Fruit fly (Drosophila melanogaster): Measurements from ENCODE around the gene pps.

pps gene

dm6 chr3R:12402935-12403334 is 10.7 kb upstream of the pps start (continued):
- TF ChIP-seq Rel (GFP tag; optimal IDR thresholded peaks at IDR 0.05) (peak; percentile 90), Rel (tag; optimal IDR thresholded peaks at IDR 0.05) (peak; percentile 93), Myc (optimal IDR thresholded peaks at IDR 0.05) (no peak), N (GFP tag; optimal IDR thresholded peaks at IDR 0.05) (no peak), h (GFP tag; optimal IDR thresholded peaks at IDR 0.05) (peak; percentile 99), jim (GFP tag; optimal IDR thresholded peaks at IDR 0.05) (no peak), Mio (GFP tag; optimal IDR thresholded peaks at IDR 0.05) (peak; percentile 59), dl (GFP tag; optimal IDR thresholded peaks at IDR 0.05; ENCODE audit: insufficient read depth in 1 of 2, partially characterized antibody in 2 of 2) (no peak), fru (GFP tag; optimal IDR thresholded peaks at IDR 0.05) (peak; percentile 94), pan (optimal IDR thresholded peaks at IDR 0.05) (no peak), br (GFP tag; optimal IDR thresholded peaks at IDR 0.05) (peak; percentile 95), tai (GFP tag; optimal IDR thresholded peaks at IDR 0.05) (no peak), rgr (GFP tag; optimal IDR thresholded peaks at IDR 0.05) (peak; percentile 97), HLH106 (tag; optimal IDR thresholded peaks at IDR 0.05) (peak; percentile 98), GATAd (GFP tag; optimal IDR thresholded peaks at IDR 0.05) (peak; percentile 36), Dfd (GFP tag; optimal IDR thresholded peaks at IDR 0.05) (no peak), ey (GFP tag; optimal IDR thresholded peaks at IDR 0.05) (peak; percentile 89), Hr78 (GFP tag; optimal IDR thresholded peaks at IDR 0.05) (no peak), CG9705 (GFP tag; optimal IDR thresholded peaks at IDR 0.05) (peak; percentile 100), lola (GFP tag; optimal IDR thresholded peaks at IDR 0.05) (no peak)

dm6 chr3R:12405134-12405533 is 8.5 kb upstream of the pps start:
- TF ChIP-seq HLH106 (tag; optimal IDR thresholded peaks at IDR 0.05) (no peak), br (GFP tag; optimal IDR thresholded peaks at IDR 0.05) (no peak), Rel (GFP tag; optimal IDR thresholded peaks at IDR 0.05) (no peak), Rel (tag; optimal IDR thresholded peaks at IDR 0.05) (no peak), Jra (GFP tag; optimal IDR thresholded peaks at IDR 0.05) (no peak), tai (GFP tag; optimal IDR thresholded peaks at IDR 0.05) (no peak), GATAd (GFP tag; optimal IDR thresholded peaks at IDR 0.05) (no peak), Abd-B (GFP tag; optimal IDR thresholded peaks at IDR 0.05) (no peak), OdsH (GFP tag; optimal IDR thresholded peaks at IDR 0.05) (no peak), woc (GFP tag; optimal IDR thresholded peaks at IDR 0.05) (no peak), lola (GFP tag; optimal IDR thresholded peaks at IDR 0.05) (no peak), sv (GFP tag; optimal IDR thresholded peaks at IDR 0.05) (no peak), Mio (GFP tag; optimal IDR thresholded peaks at IDR 0.05) (no peak), ey (GFP tag; optimal IDR thresholded peaks at IDR 0.05) (no peak), Sp1 (GFP tag; optimal IDR thresholded peaks at IDR 0.05) (no peak), Myc (optimal IDR thresholded peaks at IDR 0.05) (no peak), psq (GFP tag; optimal IDR thresholded peaks at IDR 0.05) (no peak)

dm6 chr3R:12405928-12406234 is 7.7 kb upstream of the pps start, which contains the start of gene Cyp9f2:
Cyp9f2 (minus strand) TSS chr3R:12406028.
- no peak for TF ChIP-seq psq (GFP tag; optimal IDR thresholded peaks at IDR 0.05)
- no peak for TF ChIP-seq usp (GFP tag; optimal IDR thresholded peaks at IDR 0.05)
- no peak for TF ChIP-seq Rel (GFP tag; optimal IDR thresholded peaks at IDR 0.05)
- TF ChIP-seq Rel (tag; optimal IDR thresholded peaks at IDR 0.05) = no peak
- no peak for TF ChIP-seq N (GFP tag; optimal IDR thresholded peaks at IDR 0.05)
- no peak for TF ChIP-seq brk (GFP tag; optimal IDR thresholded peaks at IDR 0.05)

- TF ChIP-seq dsf (GFP tag; optimal IDR thresholded peaks at IDR 0.05; ENCODE audit: borderline replicate concordance) = no peak
- TF ChIP-seq Mio (GFP tag; optimal IDR thresholded peaks at IDR 0.05) = no peak
- TF ChIP-seq usp (GFP tag; optimal IDR thresholded peaks at IDR 0.05) = no peak
- TF ChIP-seq br (GFP tag; optimal IDR thresholded peaks at IDR 0.05) = peak; percentile 52
- TF ChIP-seq Rel (GFP tag; optimal IDR thresholded peaks at IDR 0.05) = no peak
- peak; percentile 5 for TF ChIP-seq Rel (tag; optimal IDR thresholded peaks at IDR 0.05)
- TF ChIP-seq fru (GFP tag; optimal IDR thresholded peaks at IDR 0.05) = peak; percentile 82
- peak in 1 of 2 experiments; percentile 67 for TF ChIP-seq foxo (GFP tag; optimal IDR thresholded peaks at IDR 0.05)
- no peak for TF ChIP-seq Hr83 (GFP tag; optimal IDR thresholded peaks at IDR 0.05; ENCODE audit: poor library complexity, severe bottlenecking)
- TF ChIP-seq h (GFP tag; optimal IDR thresholded peaks at IDR 0.05) = peak; percentile 58
- TF ChIP-seq ey (GFP tag; optimal IDR thresholded peaks at IDR 0.05) = peak; percentile 43
- TF ChIP-seq CG9705 (GFP tag; optimal IDR thresholded peaks at IDR 0.05) = peak; percentile 14
- no peak for TF ChIP-seq lola (GFP tag; optimal IDR thresholded peaks at IDR 0.05)
- TF ChIP-seq Myc (optimal IDR thresholded peaks at IDR 0.05) = no peak
- TF ChIP-seq OdsH (GFP tag; optimal IDR thresholded peaks at IDR 0.05) = peak; percentile 53
- peak; percentile 45 for TF ChIP-seq HLH106 (tag; optimal IDR thresholded peaks at IDR 0.05)
- no peak for TF ChIP-seq Vsx2 (GFP tag; optimal IDR thresholded peaks at IDR 0.05; ENCODE audit: partially characterized antibody)
- peak; percentile 69 for TF ChIP-seq rgr (GFP tag; optimal IDR thresholded peaks at IDR 0.05)
- TF ChIP-seq tai (GFP tag; optimal IDR thresholded peaks at IDR 0.05) = no peak
- TF ChIP-seq brk (GFP tag; optimal IDR thresholded peaks at IDR 0.05) = no peak
- TF ChIP-seq Hr78 (GFP tag; optimal IDR thresholded peaks at IDR 0.05) = no peak
- no peak for TF ChIP-seq pan (optimal IDR thresholded peaks at IDR 0.05)
- TF ChIP-seq woc (GFP tag; optimal IDR thresholded peaks at IDR 0.05) = peak; percentile 48
- peak; percentile 58 for TF ChIP-seq Sp1 (GFP tag; optimal IDR thresholded peaks at IDR 0.05)
- TF ChIP-seq psq (GFP tag; optimal IDR thresholded peaks at IDR 0.05) = peak; percentile 54
- no peak for TF ChIP-seq jim (GFP tag; optimal IDR thresholded peaks at IDR 0.05)
- no peak for TF ChIP-seq Jra (GFP tag; optimal IDR thresholded peaks at IDR 0.05)
Measured at dm6 chr3R:12406235-12407196, 7.1 kb upstream of the pps start, which contains the start of gene CG5167. CG5167 (plus strand) TSS chr3R:12406532.

Measured in whole organism, wandering third instar larva.